Worm (Caenorhabditis elegans): Measurements from ENCODE around the gene ugt-3.

DNA sequence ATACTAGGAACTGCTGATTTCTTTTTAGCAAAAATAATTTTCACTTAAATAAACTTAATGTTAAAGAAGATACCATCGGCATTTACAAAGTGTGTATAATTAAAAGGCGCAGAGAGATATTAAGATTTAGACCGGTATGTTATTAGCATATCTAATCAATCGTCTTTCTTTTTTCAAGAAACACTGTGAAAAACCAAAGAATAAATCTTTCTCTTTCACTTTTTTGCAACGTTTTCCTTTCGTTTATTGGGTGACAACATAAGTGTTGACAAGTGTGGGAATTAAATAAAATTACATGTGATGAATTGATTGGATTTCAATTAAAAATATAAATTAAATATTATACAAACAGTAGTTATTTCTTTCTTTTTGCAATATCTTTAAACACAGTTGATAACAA lies 47.7 kb downstream of the ugt-3 start, which contains the start of gene C15C8.8:
- TF ChIP-seq ama-1 (optimal IDR thresholded peaks at IDR 0.05) (no peak), unc-55 (GFP tag; optimal IDR thresholded peaks at IDR 0.05) (no peak), pha-4 (tag; optimal IDR thresholded peaks at IDR 0.05) (no peak)
